Worm (Caenorhabditis elegans) whole organism, young adult: ENCODE data around the gene gcy-34.
A peak's percentile ranks its signal among the peaks of the same experiment; 100 is the strongest.

Experiments used
- B0035.1 ChIP-seq: sonication (generic microtip); optimal IDR thresholded peaks from 2 replicates; lab custom pipeline; 2016; ENCODE audit warnings: missing genetic modification characterization, mild to moderate bottlenecking, missing compliant biosample characterization, missing genotype, missing genetic modification reagents
- akir-1 ChIP-seq: fragments of 200-800 bp; sonication (Bioruptor generic); optimal IDR thresholded peaks from 2 replicates; lab custom pipeline; 2018; ENCODE audit warnings: mild to moderate bottlenecking, missing genetic modification characterization, moderate library complexity, missing compliant biosample characterization
- attf-5 ChIP-seq: fragments of 200-800 bp; sonication (Bioruptor generic); optimal IDR thresholded peaks from 2 replicates; lab custom pipeline; 2018; ENCODE audit warnings: mild to moderate bottlenecking, missing genetic modification characterization, missing compliant biosample characterization
- chd-7 ChIP-seq: sonication (generic microtip); optimal IDR thresholded peaks from 2 replicates; lab custom pipeline; 2016; ENCODE audit warnings: mild to moderate bottlenecking, missing genetic modification characterization, moderate library complexity, missing compliant biosample characterization
- dox-1 ChIP-seq: fragments of 200-800 bp; sonication (Bioruptor generic); IDR thresholded peaks from 2 replicates; pipeline ENCODE4 v1.3.6; 2022; ENCODE audit warnings: missing genetic modification reagents, missing genetic modification characterization, missing compliant biosample characterization
- ekl-4 ChIP-seq: fragments of 200-800 bp; sonication (Bioruptor generic); IDR thresholded peaks from 2 replicates; pipeline ENCODE4 v1.3.6; 2022; ENCODE audit warnings: missing genetic modification reagents, missing genetic modification characterization, missing compliant biosample characterization
- hmg-1.2 ChIP-seq: fragments of 200-800 bp; sonication (Bioruptor generic); IDR thresholded peaks from 2 replicates; pipeline ENCODE4 v1.3.6; 2022; ENCODE audit warnings: missing genetic modification reagents, missing genetic modification characterization, missing compliant biosample characterization
- let-526 ChIP-seq: fragments of 200-800 bp; sonication (Bioruptor generic); IDR thresholded peaks from 2 replicates; pipeline ENCODE4 v1.3.6; 2022; ENCODE audit warnings: missing genetic modification reagents, missing genetic modification characterization, missing compliant biosample characterization
- lin-40 ChIP-seq: sonication (generic microtip); optimal IDR thresholded peaks from 2 replicates; lab custom pipeline; 2016; ENCODE audit warnings: missing genetic modification characterization, mild to moderate bottlenecking, missing compliant biosample characterization, missing genotype, missing genetic modification reagents
- madf-3 ChIP-seq: fragments of 200-800 bp; sonication (Bioruptor generic); IDR thresholded peaks from 2 replicates; pipeline ENCODE4 v1.3.6; 2022; ENCODE audit warnings: missing genetic modification reagents, missing genetic modification characterization, missing compliant biosample characterization
- madf-6 ChIP-seq: fragments of 200-800 bp; sonication (Bioruptor generic); IDR thresholded peaks from 2 replicates; pipeline ENCODE4 v1.3.6; 2022; ENCODE audit warnings: missing genetic modification reagents, missing genetic modification characterization, missing compliant biosample characterization
- nhr-80 ChIP-seq: sonication (generic microtip); optimal IDR thresholded peaks from 2 replicates; lab custom pipeline; 2016; ENCODE audit warnings: missing genetic modification characterization, missing compliant biosample characterization
- rcor-1 ChIP-seq: fragments of 200-800 bp; sonication (Bioruptor generic); IDR thresholded peaks from 2 replicates; pipeline ENCODE4 v1.3.6; 2022; ENCODE audit warnings: missing genetic modification reagents, missing genetic modification characterization, missing compliant biosample characterization
- rec-8 ChIP-seq, 2 experiments: sonication (generic microtip); optimal IDR thresholded peaks; 2 replicates each; lab custom pipeline; 2016; ENCODE audit warnings: mild to moderate bottlenecking in 2 of 2, missing genetic modification characterization in 2 of 2, missing genetic modification reagents in 2 of 2, missing genotype in 2 of 2, missing biosample characterization in 1 of 2, missing compliant biosample characterization in 1 of 2, moderate library complexity in 1 of 2
- sea-2 ChIP-seq: fragments of 200-800 bp; sonication (Bioruptor generic); IDR thresholded peaks from 2 replicates; pipeline ENCODE4 v1.3.6; 2022; ENCODE audit warnings: missing genetic modification characterization, missing compliant biosample characterization

Gene gcy-34

DNA sequence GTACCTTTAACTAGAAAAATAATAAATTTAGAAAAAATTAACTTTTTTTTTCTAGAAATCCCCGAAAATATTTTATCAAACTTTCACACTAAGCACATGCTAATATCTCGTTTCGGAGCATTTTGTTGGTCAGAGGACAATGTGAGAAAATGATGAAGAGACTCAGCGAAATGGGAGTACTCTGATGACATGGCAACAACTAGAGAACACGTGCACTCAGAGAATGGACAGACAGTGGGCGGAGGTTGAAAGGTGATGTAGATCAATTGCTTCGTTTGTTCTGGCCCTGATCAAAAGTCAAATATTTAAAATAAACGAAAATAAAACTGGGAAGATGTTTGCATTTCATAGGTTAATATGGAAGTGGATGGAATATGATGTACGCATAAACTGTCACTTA is 51.3 kb downstream of the gcy-34 start:
- TF ChIP-seq dox-1 (no peak), let-526 (GFP tag; lab: Robert Waterston, UW) (no peak), B0035.1 (no peak), chd-7 (tag; lab: Kevin White, UChicago) (no peak), lin-40 (no peak), rcor-1 (GFP tag; lab: Robert Waterston, UW) (no peak), madf-3 (no peak), hmg-1.2 (GFP tag; lab: Robert Waterston, UW) (no peak), ekl-4 (GFP tag; lab: Robert Waterston, UW) (no peak), sea-2 (no peak), attf-5 (GFP tag; lab: Kevin White, UChicago) (no peak)

DNA sequence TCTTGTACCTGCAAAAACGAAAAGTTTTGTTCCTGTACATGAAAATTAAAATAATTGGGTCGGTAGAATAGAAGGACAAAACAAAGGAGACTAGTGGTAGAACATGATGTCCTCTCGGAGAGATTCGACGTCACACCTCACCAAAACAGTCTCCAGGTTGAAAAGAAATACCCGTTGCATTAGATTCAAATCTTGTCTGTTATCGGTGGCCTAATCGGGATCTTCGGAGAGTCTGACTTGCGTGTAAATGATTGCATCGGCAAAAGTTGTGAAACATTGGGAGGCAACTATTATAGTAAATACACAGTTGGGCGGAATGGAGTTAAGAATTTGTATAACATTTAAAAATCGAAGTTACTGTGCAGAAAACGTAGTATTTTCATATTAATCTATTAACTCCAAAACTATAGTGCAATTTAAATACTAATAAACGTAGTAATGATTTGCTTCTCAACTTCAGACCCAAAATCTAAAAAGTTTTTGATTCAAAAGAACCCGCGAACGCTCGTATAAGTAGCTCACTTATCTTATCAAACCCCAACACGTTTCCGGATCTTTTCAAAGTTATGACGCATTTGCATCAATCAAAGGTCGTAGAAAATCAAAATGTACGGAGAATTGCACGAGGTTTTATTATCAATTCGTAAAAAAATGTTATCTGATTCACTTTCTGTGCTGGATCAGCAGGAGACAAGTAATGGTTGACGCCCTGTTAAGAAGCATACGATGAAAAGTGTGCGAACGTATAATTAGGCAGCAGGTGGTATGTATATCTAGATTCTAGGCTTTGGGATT is 52.1 kb downstream of the gcy-34 start, which contains the start of gene nhr-168:
Gene nhr-168, minus strand, starts transcription at position 486 of the 795 bp plus-strand sequence.
- TF ChIP-seq rec-8 (tag; optimal IDR thresholded peaks at IDR 0.05; lab: Kevin White, UChicago) (no peak), madf-6 (GFP tag; lab: Robert Waterston, UW) (no peak), akir-1 (GFP tag; lab: Kevin White, UChicago) (no peak), nhr-80 (peak; percentile 62)
